Fruit fly (Drosophila melanogaster) whole organism, pupa: Measurements from ENCODE around the gene CG43135.
A peak's percentile ranks its signal among the peaks of the same experiment; 100 is the strongest.

Experiments
- CG10348 ChIP-seq: fragments of 200-800 bp; sonication (Bioruptor generic); IDR thresholded peaks from 2 replicates; pipeline ENCODE4 v1.3.6; 2022; ENCODE audit warnings: missing biosample characterization, missing genetic modification characterization
- CG12605 ChIP-seq: fragments of 200-800 bp; sonication (Bioruptor generic); IDR thresholded peaks from 2 replicates; pipeline ENCODE4 v1.3.6; 2022; ENCODE audit warnings: missing biosample characterization, missing genetic modification characterization
- CG13204 ChIP-seq: fragments of 200-800 bp; sonication (Bioruptor generic); optimal IDR thresholded peaks from 2 replicates; lab custom pipeline; 2018; ENCODE audit warnings: missing biosample characterization, mild to moderate bottlenecking, missing genetic modification characterization, moderate library complexity
- CG14655 ChIP-seq: fragments of 200-800 bp; sonication (Bioruptor generic); optimal IDR thresholded peaks from 3 replicates; lab custom pipeline; 2017; ENCODE audit warnings: mild to moderate bottlenecking, missing biosample characterization, missing genetic modification reagents, missing genetic modification characterization
- CG15710 ChIP-seq: fragments of 200-800 bp; sonication (Bioruptor generic); optimal IDR thresholded peaks from 2 replicates; lab custom pipeline; 2018; ENCODE audit warnings: missing biosample characterization, mild to moderate bottlenecking, missing genetic modification characterization, moderate library complexity
- CG17806 ChIP-seq: fragments of 200-800 bp; sonication (Bioruptor generic); optimal IDR thresholded peaks from 2 replicates; lab custom pipeline; 2018; ENCODE audit warnings: missing biosample characterization, mild to moderate bottlenecking, missing genetic modification characterization, moderate library complexity
- CG32121 ChIP-seq: fragments of 200-800 bp; sonication (Bioruptor generic); IDR thresholded peaks from 2 replicates; pipeline ENCODE4 v1.3.6; 2022; ENCODE audit warnings: missing biosample characterization, missing genetic modification characterization
- CG34367 ChIP-seq: fragments of 200-800 bp; sonication (Bioruptor generic); optimal IDR thresholded peaks from 2 replicates; lab custom pipeline; 2018; ENCODE audit warnings: missing biosample characterization, mild to moderate bottlenecking, missing genetic modification characterization
- CG4496 ChIP-seq: fragments of 200-800 bp; sonication (Bioruptor generic); IDR thresholded peaks from 3 replicates; pipeline ENCODE4 v1.3.6; 2022; ENCODE audit warnings: missing biosample characterization, missing genetic modification characterization
- CG8159 ChIP-seq: fragments of 200-800 bp; sonication (Bioruptor generic); optimal IDR thresholded peaks from 3 replicates; lab custom pipeline; 2018; ENCODE audit warnings: missing biosample characterization, mild to moderate bottlenecking, missing genetic modification characterization, moderate library complexity
- CG8301 ChIP-seq: fragments of 200-800 bp; sonication (Bioruptor generic); optimal IDR thresholded peaks from 2 replicates; lab custom pipeline; 2018; ENCODE audit warnings: missing biosample characterization, mild to moderate bottlenecking, missing genetic modification characterization
- CG9948 ChIP-seq: fragments of 200-800 bp; sonication (Bioruptor generic); optimal IDR thresholded peaks from 2 replicates; lab custom pipeline; 2018; ENCODE audit warnings: missing biosample characterization, mild to moderate bottlenecking, missing genetic modification characterization, moderate library complexity
- D1 ChIP-seq: fragments of 200-800 bp; sonication (Bioruptor generic); optimal IDR thresholded peaks from 2 replicates; lab custom pipeline; 2018; ENCODE audit warnings: missing biosample characterization, mild to moderate bottlenecking, missing genetic modification characterization, moderate library complexity
- EcR ChIP-seq: fragments of 200-800 bp; sonication (Bioruptor generic); optimal IDR thresholded peaks from 3 replicates; lab custom pipeline; 2019; ENCODE audit warnings: missing biosample characterization, missing genetic modification characterization, mild to moderate bottlenecking, moderate library complexity, missing genetic modification reagents
- Ets98B ChIP-seq: fragments of 200-800 bp; sonication (Bioruptor generic); IDR thresholded peaks from 2 replicates; pipeline ENCODE4 v1.3.6; 2022; ENCODE audit warnings: missing biosample characterization, missing genetic modification characterization
- Pif1A ChIP-seq: fragments of 200-800 bp; sonication (Bioruptor generic); optimal IDR thresholded peaks from 3 replicates; lab custom pipeline; 2016; ENCODE audit warnings: missing biosample characterization, missing genetic modification characterization
- Pif1B ChIP-seq: fragments of 200-800 bp; sonication (Bioruptor generic); optimal IDR thresholded peaks from 3 replicates; lab custom pipeline; 2016; ENCODE audit warnings: missing biosample characterization, missing genetic modification characterization
- Snoo ChIP-seq: fragments of 200-800 bp; sonication (Bioruptor generic); optimal IDR thresholded peaks from 3 replicates; lab custom pipeline; 2017; ENCODE audit warnings: missing biosample characterization, mild to moderate bottlenecking, missing genetic modification characterization, inconsistent platforms
- fd96Ca ChIP-seq: fragments of 200-800 bp; sonication (Bioruptor generic); IDR thresholded peaks from 3 replicates; pipeline ENCODE4 v1.3.6; 2022; ENCODE audit warnings: missing biosample characterization, missing genetic modification characterization
- gl ChIP-seq: fragments of 200-800 bp; sonication (Bioruptor generic); optimal IDR thresholded peaks from 2 replicates; lab custom pipeline; 2018; ENCODE audit warnings: missing biosample characterization, mild to moderate bottlenecking, missing genetic modification characterization
- rn ChIP-seq: fragments of 200-800 bp; sonication (Bioruptor generic); IDR thresholded peaks from 2 replicates; pipeline ENCODE4 v1.3.6; 2022; ENCODE audit warnings: missing biosample characterization, missing genetic modification characterization

Gene CG43135

DNA sequence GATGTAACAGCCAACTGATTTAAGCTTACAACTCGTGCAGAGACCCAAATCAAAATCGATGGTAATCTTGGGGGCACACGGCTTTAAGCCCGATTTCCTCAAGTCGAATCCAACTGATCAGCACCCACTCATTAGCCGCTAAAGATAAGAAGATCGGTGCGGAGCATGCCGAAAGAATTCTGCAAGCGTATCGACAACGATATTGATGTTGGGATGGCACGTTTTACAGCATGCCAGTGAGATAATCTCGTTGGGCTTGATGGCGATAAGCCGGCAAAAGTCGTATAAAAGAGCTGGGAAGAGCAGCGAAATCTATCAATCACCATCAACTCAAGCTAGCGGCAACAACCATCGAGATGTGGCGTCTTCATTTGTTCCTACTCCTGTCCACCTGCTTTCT, 30.3 kb upstream of the CG43135 start, which contains the start of gene CG15570:
Gene CG15570 (plus strand): TSS at position 301 of the 400 bp plus-strand sequence.
- TF ChIP-seq CG9948 (tag; lab: Kevin White, UChicago) (no peak), CG8159 (tag; lab: Kevin White, UChicago) (no peak), gl (tag; lab: Kevin White, UChicago) (no peak), fd96Ca (GFP tag; lab: Robert Waterston, UW) (no peak), D1 (no peak), CG4496 (GFP tag; lab: Robert Waterston, UW) (no peak), CG32121 (GFP tag; lab: Robert Waterston, UW) (no peak), Pif1B (GFP tag; lab: Kevin White, UChicago) (no peak), Pif1A (no peak), CG34367 (tag; lab: Kevin White, UChicago) (no peak), Snoo (tag; lab: Kevin White, UChicago) (no peak), EcR (GFP tag; lab: Kevin White, UChicago) (no peak)

DNA sequence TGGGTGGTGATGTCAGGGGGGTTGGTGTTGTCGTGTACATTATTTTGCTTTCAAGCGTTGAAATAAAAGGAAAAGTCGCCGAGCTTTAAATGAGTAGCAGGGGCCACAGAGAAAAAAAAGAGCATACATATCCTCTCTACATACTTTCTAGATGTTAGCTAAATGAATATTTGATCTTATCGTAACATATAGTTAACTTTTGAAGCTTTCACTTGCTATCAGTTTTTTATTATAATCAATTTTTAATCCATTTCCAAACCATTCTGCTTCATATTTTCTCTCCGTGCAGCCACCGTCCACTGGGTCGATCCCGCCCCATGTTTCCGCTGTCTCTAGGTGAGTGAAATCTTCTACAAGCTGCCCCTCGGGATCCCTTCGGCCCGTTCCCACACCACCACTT, 23.2 kb upstream of the CG43135 start:
- no peak for TF ChIP-seq CG9948 (tag; lab: Kevin White, UChicago)
- no peak for TF ChIP-seq CG34367 (tag; lab: Kevin White, UChicago)
- TF ChIP-seq CG32121 (GFP tag; lab: Robert Waterston, UW) = no peak
- no peak for TF ChIP-seq CG15710 (tag; lab: Kevin White, UChicago)
- no peak for TF ChIP-seq CG4496 (GFP tag; lab: Robert Waterston, UW)
- TF ChIP-seq Pif1A = no peak
- TF ChIP-seq D1 = no peak
- no peak for TF ChIP-seq Snoo (tag; lab: Kevin White, UChicago)
- no peak for TF ChIP-seq CG12605 (GFP tag; lab: Robert Waterston, UW)
- TF ChIP-seq fd96Ca (GFP tag; lab: Robert Waterston, UW) = no peak
- TF ChIP-seq Ets98B = no peak
- no peak for TF ChIP-seq gl (tag; lab: Kevin White, UChicago)
- TF ChIP-seq CG8301 (tag; lab: Kevin White, UChicago) = no peak
- no peak for TF ChIP-seq Pif1B (GFP tag; lab: Kevin White, UChicago)
- TF ChIP-seq CG10348 (GFP tag; lab: Robert Waterston, UW) = no peak
- TF ChIP-seq rn (GFP tag; lab: Robert Waterston, UW) = no peak
- no peak for TF ChIP-seq CG14655
- TF ChIP-seq CG13204 (GFP tag; lab: Kevin White, UChicago) = no peak
- TF ChIP-seq CG8159 (tag; lab: Kevin White, UChicago) = no peak
- TF ChIP-seq CG17806 (tag; lab: Kevin White, UChicago) = no peak

dm6 chrX:4240146-4240545, 8.0 kb upstream of the CG43135 start:
- no peak for TF ChIP-seq CG8159 (tag; lab: Kevin White, UChicago)
- peak; percentile 73 for TF ChIP-seq CG4496 (GFP tag; lab: Robert Waterston, UW)

DNA sequence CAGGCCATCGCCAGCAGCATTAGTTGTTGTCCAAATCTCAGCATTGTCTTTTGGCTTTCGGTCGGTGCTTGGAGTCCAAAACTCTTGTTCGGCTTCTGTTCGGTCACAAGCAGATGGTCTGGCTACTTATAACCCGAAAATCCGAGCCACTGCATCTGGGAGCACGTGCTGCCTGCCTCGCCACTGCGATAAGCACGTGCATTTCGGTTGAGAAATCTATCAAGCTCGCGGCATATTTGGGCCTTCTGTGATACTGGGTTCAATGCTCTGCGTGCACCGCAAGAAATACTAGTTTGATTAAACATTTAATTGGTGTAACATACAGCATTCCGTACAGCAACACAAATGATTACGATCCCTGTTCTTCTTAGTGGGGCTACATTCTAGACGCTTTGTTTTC, 5.5 kb upstream of the CG43135 start, which contains the start of gene Femcoat:
Gene Femcoat (minus strand): TSS at position 101 of the 400 bp plus-strand sequence.
- TF ChIP-seq fd96Ca (GFP tag; lab: Robert Waterston, UW) = no peak
- TF ChIP-seq CG10348 (GFP tag; lab: Robert Waterston, UW) = no peak
- no peak for TF ChIP-seq CG8159 (tag; lab: Kevin White, UChicago)
- no peak for TF ChIP-seq CG32121 (GFP tag; lab: Robert Waterston, UW)
- no peak for TF ChIP-seq D1
- TF ChIP-seq EcR (GFP tag; lab: Kevin White, UChicago) = no peak
- no peak for TF ChIP-seq rn (GFP tag; lab: Robert Waterston, UW)
- TF ChIP-seq Snoo (tag; lab: Kevin White, UChicago) = no peak
- TF ChIP-seq CG15710 (tag; lab: Kevin White, UChicago) = no peak
- no peak for TF ChIP-seq CG9948 (tag; lab: Kevin White, UChicago)
- no peak for TF ChIP-seq CG13204 (GFP tag; lab: Kevin White, UChicago)
- TF ChIP-seq Pif1B (GFP tag; lab: Kevin White, UChicago) = no peak
- no peak for TF ChIP-seq CG34367 (tag; lab: Kevin White, UChicago)
- TF ChIP-seq CG8301 (tag; lab: Kevin White, UChicago) = no peak

DNA sequence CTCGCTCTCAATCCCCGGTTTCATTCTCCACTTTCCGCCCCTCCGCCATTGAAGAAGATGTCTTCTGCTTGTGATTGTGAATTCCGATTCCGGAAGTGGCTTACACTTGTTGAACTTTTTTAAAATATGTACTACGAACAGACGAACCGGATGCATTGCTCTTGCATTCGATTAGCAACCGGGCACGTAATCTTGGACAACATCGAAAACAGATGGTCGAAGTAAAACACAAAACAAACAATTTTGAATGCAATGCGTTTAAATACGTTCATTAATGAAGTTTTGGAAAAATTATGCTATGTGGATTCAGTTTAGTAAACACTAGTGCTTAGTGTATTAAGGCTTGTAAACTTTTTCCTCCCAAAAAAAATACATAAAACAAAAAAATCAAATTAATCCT, 2.1 kb upstream of the CG43135 start, which contains the start of gene Muc4B:
Gene Muc4B (minus strand): TSS at position 101 of the 400 bp plus-strand sequence.
- TF ChIP-seq CG13204 (GFP tag; lab: Kevin White, UChicago) (no peak), CG34367 (tag; lab: Kevin White, UChicago) (no peak), CG8301 (tag; lab: Kevin White, UChicago) (no peak)

DNA sequence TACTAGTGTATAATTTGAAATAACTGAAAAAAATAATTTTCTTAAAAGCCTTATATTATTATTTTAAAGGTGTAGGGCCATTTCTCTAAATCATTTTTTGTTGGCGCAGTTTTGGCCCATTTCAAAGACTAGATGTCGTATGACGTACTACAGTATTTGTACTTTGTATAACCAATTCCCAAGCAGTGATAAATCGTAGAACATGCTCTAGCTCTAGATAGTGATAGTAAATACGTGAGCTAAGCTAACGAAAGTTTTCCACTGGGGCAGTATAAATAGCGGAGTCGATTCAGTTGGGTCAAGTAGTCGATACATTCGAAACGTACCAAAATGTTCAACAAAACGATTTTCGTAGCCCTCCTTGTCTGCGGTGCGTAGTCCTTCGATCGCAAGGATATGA, 1.2 kb upstream of the CG43135 start, which contains the start of gene CG43134:
Gene CG43134 (plus strand): TSS at position 301 of the 400 bp plus-strand sequence.
- TF ChIP-seq CG32121 (GFP tag; lab: Robert Waterston, UW) (no peak), CG13204 (GFP tag; lab: Kevin White, UChicago) (no peak), rn (GFP tag; lab: Robert Waterston, UW) (no peak), CG12605 (GFP tag; lab: Robert Waterston, UW) (no peak), CG4496 (GFP tag; lab: Robert Waterston, UW) (no peak), CG9948 (tag; lab: Kevin White, UChicago) (no peak), Snoo (tag; lab: Kevin White, UChicago) (no peak), CG17806 (tag; lab: Kevin White, UChicago) (no peak), Ets98B (no peak), CG14655 (no peak), CG34367 (tag; lab: Kevin White, UChicago) (no peak), CG8159 (tag; lab: Kevin White, UChicago) (no peak), gl (tag; lab: Kevin White, UChicago) (no peak), fd96Ca (GFP tag; lab: Robert Waterston, UW) (no peak)
